Fruit fly (Drosophila melanogaster) whole organism: ENCODE measurements around the gene Vps4.

Experiments
- pan ChIP-seq: fragments of >200 bp; optimal IDR thresholded peaks from 2 replicates; lab custom pipeline; 2017
- usp ChIP-seq: fragments of >200 bp; optimal IDR thresholded peaks from 2 replicates; lab custom pipeline; 2017; ENCODE audit warnings: missing biosample characterization, missing genetic modification characterization, mixed read lengths

- TF ChIP-seq pan = no peak
- no peak for TF ChIP-seq usp (GFP tag; lab: Kevin White, UChicago)
Measured at dm6 chrX:17887877-17888276, 19.6 kb upstream of the Vps4 start, which contains the start of gene CG6788.
